Worm (Caenorhabditis elegans) whole organism, mixed stage, embryonic: ENCODE measurements around the gene bath-26.

Source experiments
- lin-13 ChIP-seq: fragments of 150-350 bp; optimal IDR thresholded peaks from 2 replicates; lab custom pipeline; 2014; ENCODE audit warnings: missing biosample characterization, missing genetic modification characterization
- nhr-237 ChIP-seq: fragments of 150-350 bp; optimal IDR thresholded peaks from 2 replicates; lab custom pipeline; 2014; ENCODE audit warnings: missing biosample characterization, missing genetic modification characterization
- nhr-76 ChIP-seq: sonication (generic microtip); optimal IDR thresholded peaks from 2 replicates; lab custom pipeline; 2017; ENCODE audit warnings: missing biosample characterization, missing genetic modification characterization
- unc-62 ChIP-seq: fragments of 150-350 bp; optimal IDR thresholded peaks from 2 replicates; lab custom pipeline; 2014; ENCODE audit warnings: missing biosample characterization, missing genetic modification reagents, missing genetic modification characterization

DNA sequence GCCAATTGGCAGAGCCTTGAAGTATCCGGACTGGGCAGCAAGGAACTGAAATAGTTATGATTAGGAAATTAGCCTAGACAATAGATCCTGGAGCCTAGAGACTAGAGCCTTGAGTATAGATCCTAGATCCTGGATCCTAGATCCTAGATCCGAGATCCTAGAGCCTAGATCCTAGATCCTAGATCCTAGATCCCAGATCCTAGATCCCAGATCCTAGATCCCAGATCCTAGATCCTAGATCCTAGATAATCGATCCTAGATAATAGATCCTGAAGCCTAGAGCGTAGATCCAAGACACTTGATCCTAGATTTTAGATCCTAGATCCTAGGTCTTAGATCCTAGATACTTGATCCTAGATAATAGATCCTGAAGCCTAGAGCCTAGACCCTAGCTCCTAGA lies 4.4 kb upstream of the bath-26 start:
- TF ChIP-seq nhr-76 (tag; lab: Kevin White, UChicago) (no peak), unc-62 (GFP tag; lab: Kevin White, UChicago) (no peak), lin-13 (no peak), nhr-237 (no peak)
